Fruit fly (Drosophila melanogaster) whole organism, wandering third instar larva: ENCODE results near the gene CG15715.

Experiments
- Abd-B ChIP-seq: fragments of >200 bp; optimal IDR thresholded peaks from 2 replicates; lab custom pipeline; 2017; ENCODE audit warnings: missing biosample characterization, missing genetic modification characterization
- CG9705 ChIP-seq: fragments of 200-800 bp; sonication (Bioruptor generic); optimal IDR thresholded peaks from 2 replicates; lab custom pipeline; 2018; ENCODE audit warnings: missing biosample characterization, mild to moderate bottlenecking, missing genetic modification characterization
- brk ChIP-seq: fragments of 200-800 bp; sonication (Bioruptor generic); optimal IDR thresholded peaks from 2 replicates; lab custom pipeline; 2016; ENCODE audit warnings: missing biosample characterization, mild to moderate bottlenecking, missing genetic modification characterization
- ey ChIP-seq: fragments of 200-800 bp; sonication (Bioruptor generic); optimal IDR thresholded peaks from 2 replicates; lab custom pipeline; 2016; ENCODE audit warnings: missing biosample characterization, missing genetic modification characterization
- pan ChIP-seq: fragments of >200 bp; optimal IDR thresholded peaks from 2 replicates; lab custom pipeline; 2017
- psq ChIP-seq: fragments of 200-800 bp; sonication (Bioruptor generic); optimal IDR thresholded peaks from 3 replicates; lab custom pipeline; 2017; ENCODE audit warnings: missing biosample characterization, mild to moderate bottlenecking, missing genetic modification characterization, moderate library complexity
- sage ChIP-seq: fragments of 200-800 bp; sonication (Bioruptor generic); optimal IDR thresholded peaks from 2 replicates; lab custom pipeline; 2016; ENCODE audit warnings: missing biosample characterization, mild to moderate bottlenecking, missing genetic modification characterization
- tai ChIP-seq: sonication (Bioruptor generic); optimal IDR thresholded peaks from 2 replicates; lab custom pipeline; 2016; ENCODE audit warnings: missing biosample characterization, missing genetic modification characterization
- usp ChIP-seq: fragments of >200 bp; optimal IDR thresholded peaks from 2 replicates; lab custom pipeline; 2017; ENCODE audit warnings: missing biosample characterization, missing genetic modification characterization

DNA sequence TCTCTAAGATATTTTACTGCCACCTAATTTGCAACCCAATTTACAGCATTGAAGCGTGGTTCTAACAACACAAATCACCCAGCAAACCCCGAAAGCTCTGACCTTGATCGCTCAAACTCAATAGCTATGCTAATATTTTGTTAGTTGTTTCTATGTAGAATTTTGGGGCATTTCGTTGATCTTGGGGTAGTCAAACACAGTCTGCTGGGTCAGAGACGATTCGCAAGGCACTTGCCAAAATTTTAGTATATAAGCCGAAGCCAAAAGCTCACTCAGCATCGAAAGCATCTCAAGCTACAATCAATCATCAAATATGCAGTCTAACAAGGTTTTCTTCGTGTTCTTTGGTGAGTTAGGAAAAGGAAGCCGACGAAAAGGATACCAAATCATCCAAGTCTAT lies 28.1 kb downstream of the CG15715 start, which contains the start of gene CG13445:
- no peak for TF ChIP-seq pan
- no peak for TF ChIP-seq ey
- TF ChIP-seq usp (GFP tag; lab: Kevin White, UChicago), result no peak
- TF ChIP-seq Abd-B (GFP tag; lab: Kevin White, UChicago), result no peak
- TF ChIP-seq psq (GFP tag; lab: Kevin White, UChicago), result no peak
- no peak for TF ChIP-seq CG9705 (GFP tag; lab: Kevin White, UChicago)
- no peak for TF ChIP-seq brk (GFP tag; lab: Kevin White, UChicago)
- TF ChIP-seq sage (GFP tag; lab: Kevin White, UChicago), result no peak
- no peak for TF ChIP-seq tai (GFP tag; lab: Kevin White, UChicago)
